Fruit fly (Drosophila melanogaster): ENCODE measurements around the gene CG31446.

CG31446 gene

dm6 chr3R:15672302-15672701 is 20.6 kb upstream of the CG31446 start (continued):
- TF ChIP-seq prd (optimal IDR thresholded peaks at IDR 0.05) (no peak), prd (GFP tag; IDR thresholded peaks at IDR 0.05) (no peak), CG13894 (tag; optimal IDR thresholded peaks at IDR 0.05) (no peak), gsb-n (tag; optimal IDR thresholded peaks at IDR 0.05) (peak; percentile 77), CkIIα-i1 (GFP tag; IDR thresholded peaks at IDR 0.05) (no peak), dati (GFP tag; IDR thresholded peaks at IDR 0.05) (no peak), ttk (GFP tag; IDR thresholded peaks at IDR 0.05) (no peak), D19A (tag; optimal IDR thresholded peaks at IDR 0.05) (no peak), CG17912 (GFP tag; optimal IDR thresholded peaks at IDR 0.05) (no peak)

dm6 chr3R:15673248-15673647 is 19.6 kb upstream of the CG31446 start:
- peak; percentile 49 for TF ChIP-seq dmrt11E (tag; optimal IDR thresholded peaks at IDR 0.05)
- no peak for TF ChIP-seq Dip2 (GFP tag; IDR thresholded peaks at IDR 0.05)
- TF ChIP-seq Ssrp (tag; optimal IDR thresholded peaks at IDR 0.05), result no peak
- no peak for TF ChIP-seq CTCF (GFP tag; optimal IDR thresholded peaks at IDR 0.05)
- TF ChIP-seq CG11504 (tag; optimal IDR thresholded peaks at IDR 0.05), result peak; percentile 0
- TF ChIP-seq Kr (GFP tag; optimal IDR thresholded peaks at IDR 0.05), result peak; percentile 19
- no peak for TF ChIP-seq knrl (GFP tag; IDR thresholded peaks at IDR 0.05; ENCODE audit: partially characterized antibody)
- 0 out of 3 replicates have a peak, but pooled peaks have one; percentile 1 for TF ChIP-seq ken (GFP tag; IDR thresholded peaks at IDR 0.05)
- TF ChIP-seq CG6813 (GFP tag; optimal IDR thresholded peaks at IDR 0.05), result peak; percentile 13
- TF ChIP-seq nau (GFP tag; optimal IDR thresholded peaks at IDR 0.05), result no peak
- TF ChIP-seq CG3065 (GFP tag; optimal IDR thresholded peaks at IDR 0.05), result no peak
- TF ChIP-seq twi (tag; optimal IDR thresholded peaks at IDR 0.05), result peak; percentile 70
- TF ChIP-seq sqz (GFP tag; optimal IDR thresholded peaks at IDR 0.05), result peak; percentile 34
- no peak for TF ChIP-seq ssp (GFP tag; IDR thresholded peaks at IDR 0.05)
- TF ChIP-seq gfzf (GFP tag; optimal IDR thresholded peaks at IDR 0.05), result no peak
- TF ChIP-seq grn (GFP tag; optimal IDR thresholded peaks at IDR 0.05), result no peak
- TF ChIP-seq fu2 (GFP tag; optimal IDR thresholded peaks at IDR 0.05), result no peak
- no peak for TF ChIP-seq Lpt (GFP tag; optimal IDR thresholded peaks at IDR 0.05)
- TF ChIP-seq Max (GFP tag; optimal IDR thresholded peaks at IDR 0.05), result no peak
- TF ChIP-seq sens (GFP tag), result peak; percentile 71
- TF ChIP-seq da (GFP tag; optimal IDR thresholded peaks at IDR 0.05), result no peak
- TF ChIP-seq CG6654 (GFP tag; optimal IDR thresholded peaks at IDR 0.05), result no peak
- TF ChIP-seq CG7745 (tag; optimal IDR thresholded peaks at IDR 0.05), result peak; percentile 30
- TF ChIP-seq CG8359 (GFP tag; optimal IDR thresholded peaks at IDR 0.05; ENCODE audit: borderline replicate concordance), result no peak
- peak; percentile 12 for TF ChIP-seq CG33557 (GFP tag; optimal IDR thresholded peaks at IDR 0.05)

- TF ChIP-seq Stat92E (GFP tag; optimal IDR thresholded peaks at IDR 0.05) (no peak), HLHmδ (GFP tag; optimal IDR thresholded peaks at IDR 0.05) (no peak), CG12104 (GFP tag; optimal IDR thresholded peaks at IDR 0.05) (no peak), CG12236 (GFP tag; optimal IDR thresholded peaks at IDR 0.05) (peak; percentile 45), al (GFP tag; IDR thresholded peaks at IDR 0.05) (no peak), Fer2 (tag; optimal IDR thresholded peaks at IDR 0.05) (no peak), CG3281 (GFP tag; optimal IDR thresholded peaks at IDR 0.05) (no peak), CG13775 (GFP tag; optimal IDR thresholded peaks at IDR 0.05) (peak; percentile 48), CG34224 (GFP tag; IDR thresholded peaks at IDR 0.05; ENCODE audit: partially characterized antibody) (no peak), mirr (GFP tag; optimal IDR thresholded peaks at IDR 0.05) (no peak), danr (GFP tag; IDR thresholded peaks at IDR 0.05) (no peak), fru (optimal IDR thresholded peaks at IDR 0.05) (no peak), CG9817 (tag; optimal IDR thresholded peaks at IDR 0.05) (peak; percentile 12), bowl (GFP tag; IDR thresholded peaks at IDR 0.05) (no peak), Sox102F (GFP tag; optimal IDR thresholded peaks at IDR 0.05) (peak; percentile 61), CG2202 (tag; optimal IDR thresholded peaks at IDR 0.05) (peak; percentile 75)
These were observed 16.5 kb upstream of the CG31446 start for dm6 chr3R:15676186-15677073.

Measured in whole organism, embryonic.